Fruit fly (Drosophila melanogaster) whole organism, larva: ENCODE results near the gene CG15643.

ENCODE experiments used
- noc ChIP-seq: fragments of 200-800 bp; sonication (Bioruptor generic); optimal IDR thresholded peaks from 3 replicates; lab custom pipeline; 2019; ENCODE audit warnings: missing biosample characterization, mild to moderate bottlenecking, missing genetic modification characterization, moderate library complexity

CG15643 gene

dm6 chrX:15571939-15572338 is at the start of gene CG15643:
Gene CG15643 (minus strand): TSS chrX:15572149.
- TF ChIP-seq noc, result no peak

dm6 chrX:15620439-15621227 is 48.7 kb upstream of the CG15643 start:
- no peak for TF ChIP-seq noc

- no peak for TF ChIP-seq noc
Observed at dm6 chrX:15619631-15619960, 47.6 kb upstream of the CG15643 start.

DNA sequence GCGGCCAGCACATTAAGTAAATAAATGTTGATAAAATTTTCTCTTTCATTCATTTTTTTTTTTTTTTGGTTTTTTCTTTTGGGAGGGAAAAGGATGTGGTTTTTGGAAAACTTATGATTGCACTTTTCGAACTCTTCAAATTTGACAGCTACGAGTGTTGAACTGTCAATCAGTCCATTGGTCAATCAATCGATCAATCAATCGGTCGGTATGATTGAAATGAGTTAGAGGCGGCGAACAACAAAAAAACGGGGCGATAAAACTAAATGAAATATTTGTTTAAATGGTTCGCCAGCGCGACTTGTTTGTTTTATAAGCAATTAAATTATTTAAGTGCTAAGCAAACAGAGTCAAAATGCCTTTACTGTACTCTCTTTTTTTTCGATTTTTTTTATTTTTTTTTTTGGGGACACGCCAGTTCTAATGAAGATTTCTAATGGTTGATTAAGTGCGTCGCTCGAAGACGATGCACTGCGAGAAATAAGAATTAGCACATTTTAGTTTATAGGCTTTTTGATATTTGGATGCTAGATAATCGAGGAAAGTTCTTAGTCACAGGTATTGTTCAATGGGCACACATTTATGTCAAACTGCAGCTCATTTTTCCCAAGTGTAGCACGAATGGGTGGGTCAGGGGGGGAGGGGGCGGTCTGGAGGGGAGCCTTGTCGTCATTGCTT is 47.1 kb upstream of the CG15643 start:
- TF ChIP-seq noc, result peak; percentile 70

DNA sequence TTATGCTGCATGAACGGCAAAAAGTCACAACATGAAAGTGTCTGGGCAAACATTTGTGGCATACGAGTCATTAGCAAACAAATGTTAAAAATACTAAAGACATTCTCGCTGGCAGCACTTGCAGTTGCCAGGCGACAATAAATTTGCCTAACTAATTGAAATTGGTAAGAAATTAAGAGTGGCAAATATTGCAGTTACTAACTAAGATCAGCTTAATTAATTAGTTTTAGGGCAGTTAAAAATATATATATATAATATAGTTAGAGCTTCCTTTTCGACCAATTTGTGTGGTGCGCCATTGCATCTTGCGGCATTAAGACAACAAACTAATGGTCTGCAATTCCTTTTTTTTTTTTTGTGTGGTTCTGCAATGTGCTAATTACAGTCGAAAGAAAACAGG is 46.0 kb upstream of the CG15643 start:
- no peak for TF ChIP-seq noc

- TF ChIP-seq noc, result no peak
Observed at dm6 chrX:15616532-15616931, 44.6 kb upstream of the CG15643 start.

DNA sequence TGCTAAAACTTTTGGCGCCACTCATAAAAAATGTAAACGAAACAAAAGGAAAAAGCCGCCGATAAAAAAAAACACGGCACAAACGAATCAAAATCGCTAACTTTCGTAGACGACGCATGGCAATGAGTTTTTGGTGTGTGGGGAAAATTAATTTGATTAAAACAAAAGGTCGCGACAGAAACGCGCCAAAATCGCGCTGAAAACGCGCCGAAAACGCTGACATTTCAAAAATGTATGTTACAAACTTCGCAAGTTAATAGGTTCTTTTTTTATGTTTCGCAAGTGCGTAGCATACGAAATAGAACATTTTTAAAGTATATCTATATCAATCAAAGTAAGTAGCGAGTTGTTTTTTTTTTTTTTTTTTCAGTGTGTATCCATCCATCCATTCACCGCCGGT is 44.1 kb upstream of the CG15643 start:
- TF ChIP-seq noc, result no peak

DNA sequence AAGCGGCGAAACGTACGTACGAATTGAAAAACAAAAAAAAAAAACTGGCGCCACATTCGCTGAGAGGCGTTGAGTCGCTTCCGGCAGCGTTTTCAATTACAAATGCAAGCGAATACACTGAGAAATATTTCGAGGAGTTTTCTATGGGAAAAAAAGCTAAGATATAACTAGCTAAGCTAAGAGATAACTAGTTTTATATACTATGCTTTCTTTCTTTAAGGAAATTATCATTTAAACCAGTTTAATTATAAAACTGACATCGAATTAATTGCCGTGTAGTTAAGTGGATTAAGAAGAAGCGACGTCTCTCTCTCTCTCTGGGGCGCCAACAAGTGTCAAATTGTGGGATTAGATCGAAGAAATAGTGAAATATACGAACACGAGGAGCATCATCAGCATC is 43.5 kb upstream of the CG15643 start:
- TF ChIP-seq noc, result peak; percentile 66

DNA sequence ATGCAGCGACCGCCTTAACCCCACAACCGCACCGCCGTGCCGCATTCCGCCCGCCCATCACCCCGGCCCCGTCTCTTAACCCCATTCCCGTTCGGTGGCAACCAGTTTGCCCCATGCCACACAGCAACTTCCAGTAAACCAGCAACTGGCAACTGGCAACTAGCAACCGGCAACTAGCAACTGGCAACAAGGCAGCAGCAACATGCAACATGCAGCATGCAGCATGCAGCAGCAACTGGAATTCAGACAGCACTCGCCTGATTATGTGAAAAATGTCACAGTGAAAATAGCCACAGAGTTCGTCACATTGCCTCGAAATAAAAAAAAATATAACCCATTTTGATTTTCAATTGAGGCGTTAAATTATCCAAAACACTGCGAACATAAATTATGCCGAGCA is 39.8 kb upstream of the CG15643 start:
- no peak for TF ChIP-seq noc

DNA sequence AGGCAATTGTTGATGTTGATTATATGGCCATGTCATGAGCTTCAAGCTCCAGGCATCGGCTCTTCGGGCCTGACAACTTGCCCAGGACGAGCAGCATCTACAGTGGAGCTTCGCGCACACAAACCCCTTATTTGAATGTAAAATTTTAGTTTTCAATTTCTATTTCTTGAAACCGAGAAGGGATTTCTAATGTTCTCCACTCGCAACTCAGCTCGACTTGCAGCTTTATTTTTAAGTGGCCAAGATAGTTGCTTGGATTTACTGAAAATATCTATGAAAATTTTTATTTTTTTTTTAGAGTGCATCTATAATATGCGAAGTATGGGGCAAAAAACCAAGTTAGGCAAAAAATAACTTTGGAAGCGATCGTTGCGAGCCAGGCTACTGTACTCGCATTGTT is 39.0 kb upstream of the CG15643 start:
- TF ChIP-seq noc, result no peak

DNA sequence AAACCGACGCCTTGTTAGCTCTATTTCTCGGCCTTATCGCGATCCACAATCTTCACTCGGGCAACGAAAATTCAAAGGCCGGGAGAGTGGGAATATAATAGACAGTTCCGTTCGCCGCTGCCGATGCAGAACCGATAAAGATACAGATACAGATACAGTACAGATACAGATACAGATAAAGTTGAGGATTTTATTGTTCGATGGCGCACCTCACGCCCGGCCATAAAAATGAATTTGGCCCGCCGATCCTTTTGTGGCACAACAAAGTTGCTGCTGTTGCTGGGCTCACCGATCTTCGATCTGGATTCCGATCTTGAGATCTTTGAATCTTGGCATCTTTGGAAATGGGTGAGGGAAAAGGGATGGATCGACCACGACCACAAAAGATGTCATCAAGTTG is 38.2 kb upstream of the CG15643 start:
- no peak for TF ChIP-seq noc

- no peak for TF ChIP-seq noc
Observed at dm6 chrX:15609351-15609750, 37.4 kb upstream of the CG15643 start.

DNA sequence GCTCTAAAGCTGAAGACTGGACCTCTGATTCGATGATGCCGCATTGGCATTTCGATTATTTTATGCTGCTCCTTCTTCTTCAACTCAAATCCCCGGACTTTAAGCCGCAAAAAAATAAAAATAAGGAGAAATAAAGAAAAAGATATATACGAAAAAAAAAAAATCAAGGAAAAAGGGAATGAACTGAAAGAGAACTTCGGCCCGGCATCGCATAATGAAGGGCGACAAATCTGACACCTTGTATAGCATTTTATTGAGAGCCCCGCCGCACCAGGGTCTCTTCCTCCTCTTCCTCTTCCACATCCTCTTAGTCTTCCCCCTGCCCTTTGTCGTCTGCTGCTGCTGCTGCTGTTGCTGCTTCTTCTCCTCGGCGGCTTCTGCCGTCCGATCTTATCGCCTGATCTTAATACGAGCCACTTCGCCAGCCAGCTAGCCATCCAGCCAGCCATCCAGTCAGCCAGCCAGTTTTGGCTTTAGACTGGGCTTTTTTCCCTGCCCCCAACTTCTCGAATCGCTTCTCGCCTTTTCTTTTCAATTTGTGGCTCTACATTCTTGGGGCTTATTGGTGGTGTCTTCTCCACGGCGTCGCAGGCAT is 36.9 kb upstream of the CG15643 start:
- TF ChIP-seq noc, result no peak

DNA sequence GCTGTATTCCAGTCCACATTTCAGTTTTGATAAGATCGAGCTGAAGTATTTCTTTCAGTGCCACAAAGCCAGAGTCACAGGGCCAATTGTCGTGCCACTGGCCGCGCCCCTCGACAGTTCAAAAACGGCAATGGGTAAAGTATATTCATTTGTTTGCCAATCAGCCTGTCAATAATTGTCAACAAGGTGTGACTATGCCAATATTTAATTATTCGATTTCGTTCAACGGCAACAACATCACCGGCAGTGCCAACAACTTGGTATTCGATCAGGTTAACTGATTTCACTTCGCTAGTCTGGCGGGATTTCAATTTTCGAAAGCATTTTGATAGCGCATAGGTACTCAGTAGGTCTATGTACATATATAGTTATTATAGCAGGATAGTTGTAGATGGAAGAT is 30.5 kb upstream of the CG15643 start:
- no peak for TF ChIP-seq noc

DNA sequence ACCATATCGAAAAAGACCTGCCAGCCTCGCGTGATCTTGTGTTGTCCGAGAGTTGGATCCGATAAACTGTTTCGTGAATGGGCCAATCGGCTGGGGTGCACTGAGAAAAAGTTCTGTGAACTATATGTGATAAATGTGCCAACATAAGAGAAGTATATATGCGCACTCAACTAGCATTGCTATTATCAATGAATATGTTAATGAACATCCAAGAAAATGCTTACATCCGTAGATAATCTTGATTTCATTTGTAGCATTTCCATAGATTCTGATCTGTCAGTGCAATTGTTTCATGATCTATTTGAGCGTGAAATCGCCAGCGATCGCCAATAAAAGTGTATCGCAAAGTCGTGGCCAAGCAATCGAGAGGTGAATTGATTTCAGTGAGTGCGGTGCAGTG is 29.3 kb upstream of the CG15643 start:
- no peak for TF ChIP-seq noc

DNA sequence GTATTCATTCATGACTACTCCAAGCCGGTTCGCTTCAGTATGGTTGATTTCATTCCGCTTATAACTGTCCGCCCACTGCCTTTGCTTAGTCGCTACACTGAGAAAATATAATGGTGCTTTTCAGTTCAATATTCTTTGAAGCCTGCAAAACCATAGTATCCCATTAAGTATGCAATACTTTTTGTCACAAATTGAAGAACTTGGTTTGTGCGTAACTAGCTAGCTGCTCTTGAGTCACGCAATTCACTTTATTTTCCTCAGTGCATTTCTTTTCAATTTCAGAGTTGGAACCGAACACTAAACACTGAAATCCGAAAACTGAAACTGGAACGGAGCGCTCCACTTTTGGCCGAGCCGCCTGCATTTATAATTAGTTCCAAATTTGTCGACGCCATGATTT is 27.7 kb upstream of the CG15643 start:
- peak; percentile 5 for TF ChIP-seq noc

dm6 chrX:15594230-15594857 is 22.4 kb upstream of the CG15643 start:
- no peak for TF ChIP-seq noc
